Fruit fly (Drosophila melanogaster): ENCODE measurements around the gene CG6565.

- no peak for TF ChIP-seq Sin3A (optimal IDR thresholded peaks at IDR 0.05)
- TF ChIP-seq h (optimal IDR thresholded peaks at IDR 0.05): no peak
- TF ChIP-seq psq (optimal IDR thresholded peaks at IDR 0.05): no peak
- TF ChIP-seq ttk (optimal IDR thresholded peaks at IDR 0.05): no peak
- TF ChIP-seq Myc (optimal IDR thresholded peaks at IDR 0.05): no peak
Observed at dm6 chr2L:13387255-13387654, 13.4 kb downstream of the CG6565 start, which contains the start of the genes Ing5 and CG7099.
